Worm (Caenorhabditis elegans) whole organism, L2 larva: ENCODE results near the gene cct-3.

Experiments used
- aly-2 ChIP-seq: fragments of 150-350 bp; optimal IDR thresholded peaks from 2 replicates; lab custom pipeline; 2014; ENCODE audit warnings: missing biosample characterization, missing genetic modification characterization
- ama-1 ChIP-seq: fragments of 150-350 bp; optimal IDR thresholded peaks from 2 replicates; lab custom pipeline; 2018; ENCODE audit warnings: inconsistent platforms
- dmd-4 ChIP-seq: sonication (generic microtip); optimal IDR thresholded peaks from 2 replicates; lab custom pipeline; 2017; ENCODE audit warnings: missing biosample characterization, missing genetic modification characterization
- elt-3 ChIP-seq: sonication (generic microtip); optimal IDR thresholded peaks from 2 replicates; lab custom pipeline; 2017; ENCODE audit warnings: missing biosample characterization, missing genetic modification characterization
- nhr-10 ChIP-seq: sonication (generic microtip); optimal IDR thresholded peaks from 2 replicates; lab custom pipeline; 2017; ENCODE audit warnings: missing biosample characterization, missing genetic modification characterization
- nhr-6 ChIP-seq: fragments of 150-350 bp; optimal IDR thresholded peaks from 2 replicates; lab custom pipeline; 2014; ENCODE audit warnings: missing biosample characterization, missing genetic modification characterization
- sem-4 ChIP-seq: fragments of 150-350 bp; optimal IDR thresholded peaks from 2 replicates; lab custom pipeline; 2014; ENCODE audit warnings: missing biosample characterization, missing genetic modification reagents, missing genetic modification characterization
- unc-39 ChIP-seq: fragments of 150-350 bp; optimal IDR thresholded peaks from 2 replicates; lab custom pipeline; 2014; ENCODE audit warnings: missing biosample characterization, missing genetic modification characterization
- unc-55 ChIP-seq: fragments of 150-350 bp; sonication (generic microtip); optimal IDR thresholded peaks from 3 replicates; lab custom pipeline; 2014; ENCODE audit warnings: missing biosample characterization, missing genetic modification reagents, missing genetic modification characterization
- unc-62 ChIP-seq: fragments of 150-350 bp; optimal IDR thresholded peaks from 2 replicates; lab custom pipeline; 2014; ENCODE audit warnings: missing biosample characterization, missing genetic modification reagents, missing genetic modification characterization
- ztf-1 ChIP-seq: fragments of 200-800 bp; sonication (Bioruptor generic); conservative IDR thresholded peaks from 2 replicates; pipeline ENCODE4 v1.3.6; 2022; ENCODE audit warnings: missing genetic modification characterization, missing compliant biosample characterization

DNA sequence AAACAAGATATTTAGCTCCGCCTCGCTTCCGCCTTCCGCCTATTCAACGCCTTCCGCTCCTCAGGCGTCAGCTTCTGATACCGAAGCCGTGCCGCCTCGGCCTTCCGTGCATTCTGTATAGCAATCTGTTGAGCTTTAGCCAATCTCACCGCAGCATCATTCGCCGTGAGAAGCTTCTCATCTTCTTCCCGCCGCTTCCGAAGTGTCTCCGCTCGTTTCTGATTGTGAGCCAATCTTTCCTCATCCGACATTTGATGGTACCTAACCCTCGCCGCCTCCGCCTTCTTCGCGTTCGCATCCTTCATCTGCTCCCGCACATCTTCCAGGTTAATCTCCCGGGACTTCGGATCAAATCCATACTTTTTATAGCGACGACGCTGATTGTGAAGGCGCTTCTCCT, 17.8 kb upstream of the cct-3 start:
- TF ChIP-seq unc-39 (no peak), aly-2 (tag; lab: Kevin White, UChicago) (no peak), nhr-10 (tag; lab: Kevin White, UChicago) (no peak), elt-3 (tag; lab: Kevin White, UChicago) (no peak), unc-55 (GFP tag; lab: Kevin White, UChicago) (no peak), ama-1 (no peak), dmd-4 (tag; lab: Kevin White, UChicago) (no peak), sem-4 (no peak), unc-62 (GFP tag; lab: Kevin White, UChicago) (no peak), nhr-6 (tag; lab: Kevin White, UChicago) (no peak), ztf-1 (no peak)
